Fruit fly (Drosophila melanogaster) whole organism, embryonic: Measurements from ENCODE around the gene Sec15.

ENCODE experiments used
- Bdp1 ChIP-seq: fragments of 200-800 bp; sonication (Bioruptor generic); optimal IDR thresholded peaks from 3 replicates; lab custom pipeline; 2016; ENCODE audit warnings: missing biosample characterization, missing genetic modification characterization
- CG11247 ChIP-seq: fragments of 200-800 bp; sonication (Bioruptor generic); IDR thresholded peaks from 2 replicates; pipeline ENCODE4 v1.3.6; 2022; ENCODE audit warnings: missing biosample characterization, missing genetic modification characterization
- CG13287 ChIP-seq: fragments of 200-800 bp; sonication (Bioruptor generic); IDR thresholded peaks from 2 replicates; pipeline ENCODE4 v1.3.6; 2022; ENCODE audit warnings: missing biosample characterization, missing genetic modification characterization; ENCODE audit not compliant: partially characterized antibody
- CG1529 ChIP-seq: fragments of 200-800 bp; sonication (Bioruptor generic); optimal IDR thresholded peaks from 3 replicates; lab custom pipeline; 2018; ENCODE audit warnings: missing biosample characterization, missing genetic modification characterization
- CG15479 ChIP-seq: fragments of 200-800 bp; sonication (Bioruptor generic); optimal IDR thresholded peaks from 3 replicates; lab custom pipeline; 2019; ENCODE audit warnings: missing biosample characterization, mild to moderate bottlenecking, missing genetic modification characterization, moderate library complexity
- CG17359 ChIP-seq: fragments of 200-800 bp; sonication (Bioruptor generic); optimal IDR thresholded peaks from 3 replicates; lab custom pipeline; 2018; ENCODE audit warnings: missing biosample characterization, mild to moderate bottlenecking, missing genetic modification characterization, moderate library complexity
- CG17385 ChIP-seq: fragments of 200-800 bp; sonication (Bioruptor generic); optimal IDR thresholded peaks from 3 replicates; lab custom pipeline; 2018; ENCODE audit warnings: missing biosample characterization, mild to moderate bottlenecking, missing genetic modification characterization
- CG33557 ChIP-seq: fragments of 200-800 bp; sonication (Bioruptor generic); optimal IDR thresholded peaks from 2 replicates; lab custom pipeline; 2019; ENCODE audit warnings: missing biosample characterization, mild to moderate bottlenecking, missing genetic modification characterization, moderate library complexity
- CG4360 ChIP-seq: fragments of 200-800 bp; sonication (Bioruptor generic); IDR thresholded peaks from 2 replicates; pipeline ENCODE4 v1.3.6; 2022; ENCODE audit warnings: missing biosample characterization, missing genetic modification characterization
- CG6689 ChIP-seq: fragments of 200-800 bp; sonication (Bioruptor generic); IDR thresholded peaks from 2 replicates; pipeline ENCODE4 v1.3.6; 2022; ENCODE audit warnings: missing biosample characterization, missing genetic modification characterization
- CG8944 ChIP-seq: fragments of 200-800 bp; sonication (Bioruptor generic); optimal IDR thresholded peaks from 3 replicates; lab custom pipeline; 2016; ENCODE audit warnings: missing biosample characterization, missing genetic modification characterization
- CG9609 ChIP-seq: fragments of 200-800 bp; sonication (Bioruptor generic); optimal IDR thresholded peaks from 3 replicates; lab custom pipeline; 2016; ENCODE audit warnings: missing biosample characterization, missing genetic modification characterization
- CG9876 ChIP-seq: fragments of 200-800 bp; sonication (Bioruptor generic); optimal IDR thresholded peaks from 2 replicates; lab custom pipeline; 2016; ENCODE audit warnings: missing biosample characterization, missing genetic modification characterization
- D ChIP-seq, 2 experiments: fragments of 200-800 bp in 1 of 2; fragments of >200 bp in 1 of 2; sonication (Bioruptor generic) in 1 of 2; optimal IDR thresholded peaks; 2 replicates in 1 of 2; 3 replicates in 1 of 2; lab custom pipeline; 2017; ENCODE audit warnings: mild to moderate bottlenecking in 1 of 2, missing biosample characterization in 1 of 2, missing genetic modification characterization in 1 of 2, missing genetic modification reagents in 1 of 2
- Doc2 ChIP-seq: fragments of 200-800 bp; sonication (Bioruptor generic); IDR thresholded peaks from 2 replicates; pipeline ENCODE4 v1.3.6; 2022; ENCODE audit warnings: missing biosample characterization, missing genetic modification characterization
- Elba2 ChIP-seq: fragments of 200-800 bp; sonication (Bioruptor generic); optimal IDR thresholded peaks from 3 replicates; lab custom pipeline; 2016; ENCODE audit warnings: missing biosample characterization, missing genetic modification characterization
- Ets65A ChIP-seq: fragments of 200-800 bp; sonication (Bioruptor generic); peaks from one replicate; lab custom pipeline; 2016; ENCODE audit warnings: missing biosample characterization, missing genetic modification characterization
- Ets97D ChIP-seq: fragments of 200-800 bp; sonication (Bioruptor generic); optimal IDR thresholded peaks from 3 replicates; lab custom pipeline; 2016; ENCODE audit warnings: missing biosample characterization, missing genetic modification characterization
- Fer2 ChIP-seq: fragments of 200-800 bp; sonication (Bioruptor generic); optimal IDR thresholded peaks from 2 replicates; lab custom pipeline; 2018; ENCODE audit warnings: missing biosample characterization, mild to moderate bottlenecking, missing genetic modification characterization, moderate library complexity
- Gsc ChIP-seq: fragments of 200-800 bp; sonication (Bioruptor generic); IDR thresholded peaks from 2 replicates; pipeline ENCODE4 v1.3.6; 2022; ENCODE audit warnings: missing biosample characterization, missing genetic modification characterization
- HHEX ChIP-seq: fragments of 200-800 bp; sonication (Bioruptor generic); optimal IDR thresholded peaks from 3 replicates; lab custom pipeline; 2017; ENCODE audit warnings: missing biosample characterization, mild to moderate bottlenecking, missing genetic modification characterization, missing genetic modification reagents
- HLH54F ChIP-seq: fragments of 200-800 bp; sonication (Bioruptor generic); optimal IDR thresholded peaks from 3 replicates; lab custom pipeline; 2016; ENCODE audit warnings: missing biosample characterization, missing genetic modification characterization
- HLHmδ ChIP-seq: fragments of 200-800 bp; sonication (Bioruptor generic); optimal IDR thresholded peaks from 2 replicates; lab custom pipeline; 2018; ENCODE audit warnings: missing biosample characterization, mild to moderate bottlenecking, missing genetic modification characterization, moderate library complexity
- Jarid2 ChIP-seq: fragments of 200-800 bp; sonication (Bioruptor generic); optimal IDR thresholded peaks from 3 replicates; lab custom pipeline; 2017; ENCODE audit warnings: mild to moderate bottlenecking, missing biosample characterization, missing genetic modification reagents, missing genetic modification characterization
- Lpt ChIP-seq: fragments of >200 bp; optimal IDR thresholded peaks from 2 replicates; lab custom pipeline; 2018; ENCODE audit warnings: missing biosample characterization, missing genetic modification characterization
- Max ChIP-seq: fragments of 200-800 bp; sonication (Bioruptor generic); optimal IDR thresholded peaks from 2 replicates; lab custom pipeline; 2016; ENCODE audit warnings: missing biosample characterization, mild to moderate bottlenecking, missing genetic modification characterization
- Oaz ChIP-seq: fragments of 200-800 bp; sonication (Bioruptor generic); IDR thresholded peaks from 2 replicates; pipeline ENCODE4 v1.3.6; 2022; ENCODE audit warnings: missing biosample characterization, missing genetic modification characterization
- Pdp1 ChIP-seq, 2 experiments: fragments of 200-800 bp; sonication (Bioruptor generic); optimal IDR thresholded peaks; 3 replicates each; lab custom pipeline; 2016; ENCODE audit warnings: missing biosample characterization in 2 of 2, missing genetic modification characterization in 2 of 2, mild to moderate bottlenecking in 1 of 2, moderate library complexity in 1 of 2
- Ravus ChIP-seq: fragments of 200-800 bp; sonication (Bioruptor generic); IDR thresholded peaks from 2 replicates; pipeline ENCODE4 v1.3.6; 2022; ENCODE audit warnings: missing biosample characterization, missing genetic modification characterization
- Scr ChIP-seq: fragments of 200-800 bp; sonication (Bioruptor generic); IDR thresholded peaks from 2 replicates; pipeline ENCODE4 v1.3.6; 2022; ENCODE audit warnings: missing biosample characterization, missing genetic modification characterization; ENCODE audit not compliant: partially characterized antibody
- ac ChIP-seq: fragments of 200-800 bp; sonication (Bioruptor generic); optimal IDR thresholded peaks from 3 replicates; lab custom pipeline; 2017; ENCODE audit warnings: missing biosample characterization, mild to moderate bottlenecking, missing genetic modification characterization
- crp ChIP-seq, 2 experiments: fragments of 200-800 bp; sonication (Bioruptor generic); optimal IDR thresholded peaks; 2 replicates in 1 of 2; 3 replicates in 1 of 2; lab custom pipeline; 2017; ENCODE audit warnings: missing biosample characterization in 2 of 2, missing genetic modification characterization in 2 of 2, mild to moderate bottlenecking in 1 of 2, moderate library complexity in 1 of 2
- ftz-f1 ChIP-seq: fragments of 200-800 bp; sonication (Bioruptor generic); optimal IDR thresholded peaks from 2 replicates; lab custom pipeline; 2016; ENCODE audit warnings: missing biosample characterization, missing genetic modification characterization
- fu2 ChIP-seq: fragments of 200-800 bp; sonication (Bioruptor generic); optimal IDR thresholded peaks from 2 replicates; lab custom pipeline; 2016; ENCODE audit warnings: missing biosample characterization, missing genetic modification characterization
- gem ChIP-seq: fragments of 200-800 bp; sonication (Bioruptor generic); optimal IDR thresholded peaks from 2 replicates; lab custom pipeline; 2019; ENCODE audit warnings: missing biosample characterization, mild to moderate bottlenecking, missing genetic modification characterization, moderate library complexity
- gfzf ChIP-seq: fragments of 200-800 bp; sonication (Bioruptor generic); optimal IDR thresholded peaks from 2 replicates; lab custom pipeline; 2016; ENCODE audit warnings: missing biosample characterization, mild to moderate bottlenecking, missing genetic modification characterization, moderate library complexity
- grn ChIP-seq: fragments of 200-800 bp; sonication (Bioruptor generic); optimal IDR thresholded peaks from 3 replicates; lab custom pipeline; 2017; ENCODE audit warnings: missing biosample characterization, missing genetic modification characterization
- gro ChIP-seq: fragments of 200-800 bp; sonication (Bioruptor generic); optimal IDR thresholded peaks from 2 replicates; lab custom pipeline; 2016; ENCODE audit warnings: missing biosample characterization, missing genetic modification characterization
- kay ChIP-seq: fragments of 200-800 bp; sonication (Bioruptor generic); optimal IDR thresholded peaks from 2 replicates; lab custom pipeline; 2016; ENCODE audit warnings: missing biosample characterization, missing genetic modification characterization
- odd ChIP-seq: fragments of 200-800 bp; sonication (Bioruptor generic); optimal IDR thresholded peaks from 2 replicates; lab custom pipeline; 2017; ENCODE audit warnings: missing biosample characterization, mild to moderate bottlenecking, missing genetic modification characterization
- pfk ChIP-seq: fragments of 200-800 bp; sonication (Bioruptor generic); optimal IDR thresholded peaks from 2 replicates; lab custom pipeline; 2018; ENCODE audit warnings: missing biosample characterization, mild to moderate bottlenecking, missing genetic modification characterization, moderate library complexity
- pita ChIP-seq: fragments of 200-800 bp; sonication (Bioruptor generic); optimal IDR thresholded peaks from 2 replicates; lab custom pipeline; 2017; ENCODE audit warnings: missing biosample characterization, mild to moderate bottlenecking, missing genetic modification characterization
- sens ChIP-seq: fragments of 200-800 bp; sonication (Bioruptor generic); peaks from one replicate; lab custom pipeline; 2016; ENCODE audit warnings: missing biosample characterization, missing genetic modification characterization
- so ChIP-seq: fragments of 200-800 bp; sonication (Bioruptor generic); IDR thresholded peaks from 3 replicates; pipeline ENCODE4 v1.3.6; 2022; ENCODE audit warnings: missing biosample characterization, missing genetic modification characterization
- ssp ChIP-seq: fragments of 200-800 bp; sonication (Bioruptor generic); IDR thresholded peaks from 2 replicates; pipeline ENCODE4 v1.3.6; 2022; ENCODE audit warnings: missing biosample characterization, missing genetic modification characterization
- stc ChIP-seq: fragments of 200-800 bp; sonication (Bioruptor generic); IDR thresholded peaks from 2 replicates; pipeline ENCODE4 v1.3.6; 2022; ENCODE audit warnings: missing biosample characterization, missing genetic modification characterization
- twi ChIP-seq: fragments of 200-800 bp; optimal IDR thresholded peaks from 2 replicates; lab custom pipeline; 2019; ENCODE audit warnings: missing biosample characterization, mild to moderate bottlenecking, missing genetic modification characterization, moderate library complexity
- unc-4 ChIP-seq: fragments of 200-800 bp; sonication (Bioruptor generic); IDR thresholded peaks from 2 replicates; pipeline ENCODE4 v1.3.6; 2022; ENCODE audit warnings: missing biosample characterization, missing genetic modification characterization; ENCODE audit not compliant: partially characterized antibody
- zen2 ChIP-seq: fragments of 200-800 bp; sonication (Bioruptor generic); IDR thresholded peaks from 3 replicates; pipeline ENCODE4 v1.3.6; 2022; ENCODE audit warnings: missing biosample characterization, missing genetic modification characterization; ENCODE audit not compliant: partially characterized antibody

Sec15 gene

dm6 chr3R:21060430-21061245 is 47.1 kb downstream of the Sec15 start, which contains the start of gene Mvl (continued):
- TF ChIP-seq gfzf (GFP tag; lab: Kevin White, UChicago): peak; percentile 43
- TF ChIP-seq ac (GFP tag; lab: Kevin White, UChicago): no peak
- peak; percentile 9 for TF ChIP-seq CG17359 (tag; lab: Kevin White, UChicago)
- peak; percentile 47 for TF ChIP-seq kay (GFP tag; lab: Kevin White, UChicago)
- TF ChIP-seq pfk (GFP tag; lab: Kevin White, UChicago): peak; percentile 30
- TF ChIP-seq Ets97D: peak; percentile 48
- TF ChIP-seq CG8944 (GFP tag; lab: Kevin White, UChicago): no peak
- TF ChIP-seq unc-4: no peak
- TF ChIP-seq Fer2: no peak
- no peak for TF ChIP-seq Doc2 (GFP tag; lab: Robert Waterston, UW)
- no peak for TF ChIP-seq CG9876
- TF ChIP-seq Jarid2 (GFP tag; lab: Kevin White, UChicago): peak; percentile 74
- no peak for TF ChIP-seq CG15479 (GFP tag; lab: Kevin White, UChicago)
- peak; percentile 90 for TF ChIP-seq sens (GFP tag; lab: Kevin White, UChicago)
- no peak for TF ChIP-seq ssp (GFP tag; lab: Robert Waterston, UW)
- no peak; the same call in 1 of the 2 replicates for TF ChIP-seq Ravus (GFP tag; lab: Robert Waterston, UW)
- 0 out of 2 replicates have a peak, but pooled peaks have one; percentile 41 for TF ChIP-seq CG13287 (GFP tag; lab: Robert Waterston, UW)
- peak in 1 of 2 experiments; percentile 72 for TF ChIP-seq crp (GFP tag; optimal IDR thresholded peaks at IDR 0.05; lab: Kevin White, UChicago)
- peak; percentile 43 for TF ChIP-seq HLHmδ (GFP tag; lab: Kevin White, UChicago)
- peak; percentile 99 for TF ChIP-seq grn (GFP tag; lab: Kevin White, UChicago)
- TF ChIP-seq gem (tag; lab: Kevin White, UChicago): no peak
- TF ChIP-seq Max: no peak
- TF ChIP-seq pita: no peak
- no peak for TF ChIP-seq CG1529 (GFP tag; lab: Kevin White, UChicago)
- no peak for TF ChIP-seq twi (tag; lab: Kevin White, UChicago)
- no peak for TF ChIP-seq Pdp1 (GFP tag; optimal IDR thresholded peaks at IDR 0.05; lab: Kevin White, UChicago)
- TF ChIP-seq HHEX (GFP tag; lab: Kevin White, UChicago): no peak
- TF ChIP-seq zen2 (GFP tag; lab: Robert Waterston, UW): peak; percentile 71; the same call in 2 of the 3 replicates
- no peak for TF ChIP-seq CG33557 (GFP tag; lab: Kevin White, UChicago)
- no peak for TF ChIP-seq Oaz (GFP tag; lab: Robert Waterston, UW)
- TF ChIP-seq Ets65A (GFP tag; lab: Kevin White, UChicago): no peak
- peak; percentile 82 for TF ChIP-seq ftz-f1 (GFP tag; lab: Kevin White, UChicago)
- TF ChIP-seq so (GFP tag; lab: Robert Waterston, UW): no peak
- no peak for TF ChIP-seq CG6689 (GFP tag; lab: Robert Waterston, UW)
- no peak for TF ChIP-seq HLH54F (GFP tag; lab: Kevin White, UChicago)
- no peak for TF ChIP-seq CG11247 (GFP tag; lab: Robert Waterston, UW)
- TF ChIP-seq Bdp1 (GFP tag; lab: Kevin White, UChicago): no peak
- no peak for TF ChIP-seq D (optimal IDR thresholded peaks at IDR 0.05; lab: Kevin White, UChicago)
- TF ChIP-seq D (GFP tag; optimal IDR thresholded peaks at IDR 0.05; lab: Kevin White, UChicago): no peak
- no peak for TF ChIP-seq CG4360
- no peak for TF ChIP-seq fu2 (GFP tag; lab: Kevin White, UChicago)
- no peak for TF ChIP-seq Lpt (GFP tag; lab: Kevin White, UChicago)
- no peak for TF ChIP-seq CG17385 (GFP tag; lab: Kevin White, UChicago)
- no peak for TF ChIP-seq stc (GFP tag; lab: Robert Waterston, UW)
- TF ChIP-seq Elba2 (GFP tag; lab: Kevin White, UChicago): no peak
- TF ChIP-seq gro (GFP tag; lab: Kevin White, UChicago): peak; percentile 48
- TF ChIP-seq CG9609 (GFP tag; lab: Kevin White, UChicago): no peak
- no peak for TF ChIP-seq odd (GFP tag; lab: Kevin White, UChicago)
- no peak for TF ChIP-seq Gsc (GFP tag; lab: Robert Waterston, UW)
- TF ChIP-seq Scr (GFP tag; lab: Robert Waterston, UW): peak; percentile 27; the same call in 1 of the 2 replicates
